Worm (Caenorhabditis elegans) whole organism, L3 larva: ENCODE results near the gene ZK185.5.

Source experiments
- aly-2 ChIP-seq: fragments of 150-350 bp; optimal IDR thresholded peaks from 2 replicates; lab custom pipeline; 2014; ENCODE audit warnings: missing biosample characterization, missing genetic modification characterization
- elt-1 ChIP-seq: fragments of 150-350 bp; optimal IDR thresholded peaks from 2 replicates; lab custom pipeline; 2014; ENCODE audit warnings: missing biosample characterization, missing genetic modification characterization
- eor-1 ChIP-seq, 2 experiments: fragments of 150-350 bp; optimal IDR thresholded peaks; 2 replicates each; lab custom pipeline; 2014 to 2018; ENCODE audit warnings: missing biosample characterization in 2 of 2, missing genetic modification characterization in 2 of 2
- nhr-12 ChIP-seq: fragments of 150-350 bp; optimal IDR thresholded peaks from 2 replicates; lab custom pipeline; 2014; ENCODE audit warnings: missing biosample characterization, missing genetic modification characterization
- zag-1 ChIP-seq: fragments of 150-350 bp; optimal IDR thresholded peaks from 2 replicates; lab custom pipeline; 2014; ENCODE audit warnings: missing biosample characterization, missing genetic modification characterization

ce11 chrIV:4545818-4546217 lies at the start of gene ZK185.5:
- TF ChIP-seq nhr-12 (tag; lab: Kevin White, UChicago) (no peak), aly-2 (tag; lab: Kevin White, UChicago) (no peak), eor-1 (tag; optimal IDR thresholded peaks at IDR 0.05; lab: Kevin White, UChicago) (no peak), zag-1 (tag; lab: Kevin White, UChicago) (no peak), elt-1 (tag; lab: Kevin White, UChicago) (no peak)
